Worm (Caenorhabditis elegans) whole organism, late embryonic: Measurements from ENCODE around the gene gsp-1.

Experiments
- C38D4.7 ChIP-seq: fragments of 200-800 bp; sonication (Bioruptor generic); optimal IDR thresholded peaks from 2 replicates; lab custom pipeline; 2018; ENCODE audit warnings: mild to moderate bottlenecking, missing genetic modification characterization, moderate library complexity, missing compliant biosample characterization
- F13H6.1 ChIP-seq: sonication (generic microtip); optimal IDR thresholded peaks from 2 replicates; lab custom pipeline; 2016; ENCODE audit warnings: missing genetic modification characterization, missing compliant biosample characterization
- K02D7.2 ChIP-seq: sonication (generic microtip); optimal IDR thresholded peaks from 2 replicates; lab custom pipeline; 2017; ENCODE audit warnings: mild to moderate bottlenecking, missing genetic modification characterization, missing compliant biosample characterization
- K09A11.1 ChIP-seq: sonication (generic microtip); optimal IDR thresholded peaks from 2 replicates; lab custom pipeline; 2017; ENCODE audit warnings: antibody characterized with exemption, mild to moderate bottlenecking, missing genetic modification characterization, missing compliant biosample characterization; ENCODE audit not compliant: insufficient read depth
- T23F11.4 ChIP-seq: fragments of 200-800 bp; sonication (Bioruptor generic); optimal IDR thresholded peaks from 2 replicates; lab custom pipeline; 2018; ENCODE audit warnings: mild to moderate bottlenecking, missing genetic modification characterization, missing compliant biosample characterization
- Y22D7AL.16 ChIP-seq: sonication (generic microtip); optimal IDR thresholded peaks from 2 replicates; lab custom pipeline; 2016; ENCODE audit warnings: missing genetic modification characterization, missing compliant biosample characterization
- ceh-14 ChIP-seq: sonication (generic microtip); optimal IDR thresholded peaks from 2 replicates; lab custom pipeline; 2016; ENCODE audit warnings: missing genotype, missing genetic modification characterization, missing compliant biosample characterization
- ceh-18 ChIP-seq: sonication (generic microtip); optimal IDR thresholded peaks from 2 replicates; lab custom pipeline; 2016; ENCODE audit warnings: missing genetic modification characterization, missing compliant biosample characterization
- ceh-2 ChIP-seq: sonication (generic microtip); optimal IDR thresholded peaks from 2 replicates; lab custom pipeline; 2016; ENCODE audit warnings: missing genotype, missing genetic modification characterization, missing compliant biosample characterization
- ceh-22 ChIP-seq: sonication (generic microtip); optimal IDR thresholded peaks from 2 replicates; lab custom pipeline; 2017; ENCODE audit warnings: missing biosample characterization, missing genetic modification characterization
- ceh-31 ChIP-seq: sonication (generic microtip); optimal IDR thresholded peaks from 2 replicates; lab custom pipeline; 2016; ENCODE audit warnings: missing genetic modification characterization, missing compliant biosample characterization
- ceh-34 ChIP-seq: sonication (generic microtip); optimal IDR thresholded peaks from 2 replicates; lab custom pipeline; 2016; ENCODE audit warnings: mild to moderate bottlenecking, missing genetic modification characterization, missing compliant biosample characterization
- ceh-45 ChIP-seq: fragments of 200-800 bp; sonication (Bioruptor generic); IDR thresholded peaks from 2 replicates; pipeline ENCODE4 v1.3.6; 2022; ENCODE audit warnings: missing genetic modification reagents, missing genetic modification characterization, missing compliant biosample characterization
- ceh-48 ChIP-seq: sonication (generic microtip); optimal IDR thresholded peaks from 2 replicates; lab custom pipeline; 2016; ENCODE audit warnings: missing genetic modification characterization, inconsistent platforms, missing compliant biosample characterization
- che-1 ChIP-seq: sonication (generic microtip); optimal IDR thresholded peaks from 2 replicates; lab custom pipeline; 2016; ENCODE audit warnings: mild to moderate bottlenecking, missing genetic modification characterization, missing compliant biosample characterization
- dmd-4 ChIP-seq: sonication (generic microtip); optimal IDR thresholded peaks from 2 replicates; lab custom pipeline; 2016; ENCODE audit warnings: borderline replicate concordance, missing genetic modification characterization, missing compliant biosample characterization
- dve-1 ChIP-seq: sonication (generic microtip); optimal IDR thresholded peaks from 2 replicates; lab custom pipeline; 2017; ENCODE audit warnings: antibody characterized with exemption, mild to moderate bottlenecking, missing genetic modification characterization, missing compliant biosample characterization
- elt-2 ChIP-seq: sonication (generic microtip); optimal IDR thresholded peaks from 2 replicates; lab custom pipeline; 2016; ENCODE audit warnings: missing genetic modification reagents, missing genetic modification characterization, missing compliant biosample characterization
- eyg-1 ChIP-seq: sonication (generic microtip); optimal IDR thresholded peaks from 2 replicates; lab custom pipeline; 2016; ENCODE audit warnings: missing genotype, missing genetic modification characterization, missing compliant biosample characterization
- fkh-10 ChIP-seq: fragments of 150-350 bp; optimal IDR thresholded peaks from 2 replicates; lab custom pipeline; 2014; ENCODE audit warnings: missing biosample characterization, missing genetic modification reagents, missing genetic modification characterization
- fkh-6 ChIP-seq: sonication (generic microtip); optimal IDR thresholded peaks from 2 replicates; lab custom pipeline; 2016; ENCODE audit warnings: missing genetic modification characterization, missing compliant biosample characterization
- hlh-15 ChIP-seq: sonication (generic microtip); optimal IDR thresholded peaks from 2 replicates; lab custom pipeline; 2016; ENCODE audit warnings: missing genetic modification characterization, missing compliant biosample characterization
- hlh-30 ChIP-seq: sonication (generic microtip); optimal IDR thresholded peaks from 2 replicates; lab custom pipeline; 2017; ENCODE audit warnings: antibody characterized with exemption, missing genetic modification characterization, missing compliant biosample characterization; ENCODE audit not compliant: insufficient read depth
- hlh-6 ChIP-seq: sonication (generic microtip); optimal IDR thresholded peaks from 2 replicates; lab custom pipeline; 2016; ENCODE audit warnings: missing genotype, missing genetic modification characterization, missing compliant biosample characterization
- hlh-8 ChIP-seq: sonication (generic microtip); optimal IDR thresholded peaks from 2 replicates; lab custom pipeline; 2016; ENCODE audit warnings: missing genotype, missing genetic modification characterization, missing compliant biosample characterization
- lin-11 ChIP-seq: fragments of 200-800 bp; sonication (Bioruptor generic); optimal IDR thresholded peaks from 2 replicates; lab custom pipeline; 2018; ENCODE audit warnings: mild to moderate bottlenecking, missing genetic modification characterization, missing compliant biosample characterization
- nfya-1 ChIP-seq: sonication (generic microtip); optimal IDR thresholded peaks from 2 replicates; lab custom pipeline; 2017; ENCODE audit warnings: missing genetic modification characterization, mild to moderate bottlenecking, missing compliant biosample characterization, antibody characterized with exemption, moderate library complexity
- nhr-11 ChIP-seq: fragments of 150-350 bp; optimal IDR thresholded peaks from 2 replicates; lab custom pipeline; 2014; ENCODE audit warnings: missing biosample characterization, missing genetic modification characterization
- nhr-232 ChIP-seq: sonication (generic microtip); optimal IDR thresholded peaks from 2 replicates; lab custom pipeline; 2016; ENCODE audit warnings: missing genetic modification characterization, missing compliant biosample characterization
- pax-1 ChIP-seq: fragments of 150-350 bp; optimal IDR thresholded peaks from 2 replicates; lab custom pipeline; 2014; ENCODE audit warnings: missing biosample characterization, missing genetic modification characterization
- pha-2 ChIP-seq: sonication (generic microtip); optimal IDR thresholded peaks from 2 replicates; lab custom pipeline; 2017; ENCODE audit warnings: mild to moderate bottlenecking, missing genetic modification characterization, missing compliant biosample characterization
- pha-4 ChIP-seq: fragments of 150-350 bp; optimal IDR thresholded peaks from 2 replicates; lab custom pipeline; 2018; ENCODE audit warnings: missing biosample characterization, missing genetic modification reagents, missing genetic modification characterization
- rnt-1 ChIP-seq: sonication (generic microtip); optimal IDR thresholded peaks from 2 replicates; lab custom pipeline; 2016; ENCODE audit warnings: missing genetic modification characterization, missing compliant biosample characterization
- sdc-2 ChIP-seq: sonication (generic microtip); optimal IDR thresholded peaks from 2 replicates; lab custom pipeline; 2016; ENCODE audit warnings: missing genotype, missing genetic modification characterization, missing compliant biosample characterization
- sox-4 ChIP-seq: sonication (generic microtip); optimal IDR thresholded peaks from 2 replicates; lab custom pipeline; 2017; ENCODE audit warnings: mild to moderate bottlenecking, missing genetic modification characterization, inconsistent platforms, missing compliant biosample characterization
- syd-9 ChIP-seq: sonication (generic microtip); optimal IDR thresholded peaks from 2 replicates; lab custom pipeline; 2016; ENCODE audit warnings: mild to moderate bottlenecking, missing genetic modification characterization, moderate library complexity, missing compliant biosample characterization
- tbx-7 ChIP-seq: sonication (generic microtip); optimal IDR thresholded peaks from 2 replicates; lab custom pipeline; 2016; ENCODE audit warnings: missing genotype, missing genetic modification characterization, missing compliant biosample characterization
- unc-42 ChIP-seq: sonication (generic microtip); optimal IDR thresholded peaks from 2 replicates; lab custom pipeline; 2016; ENCODE audit warnings: missing genotype, missing genetic modification characterization, missing compliant biosample characterization
- unc-55 ChIP-seq: sonication (generic microtip); optimal IDR thresholded peaks from 2 replicates; lab custom pipeline; 2017; ENCODE audit warnings: missing biosample characterization, missing genetic modification reagents, missing genetic modification characterization

Gene gsp-1

DNA sequence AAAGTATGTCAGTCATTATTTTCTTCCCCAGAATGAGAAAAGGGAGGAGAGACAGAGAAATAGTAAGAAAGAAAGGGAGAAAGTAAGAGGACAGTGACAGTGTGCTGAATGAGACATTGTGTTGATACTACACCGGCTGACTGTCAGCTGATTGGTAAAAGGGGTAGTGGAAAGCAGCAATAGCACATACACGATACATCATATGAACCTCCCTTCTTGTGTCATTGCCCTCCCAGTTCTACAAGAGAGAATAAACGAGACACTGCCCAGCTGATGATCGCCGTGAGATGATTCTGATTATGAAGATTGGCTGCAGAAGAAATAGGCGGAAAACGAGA, 37.6 kb downstream of the gsp-1 start:
- TF ChIP-seq unc-55 (peak; percentile 21), ceh-48 (tag; lab: Kevin White, UChicago) (no peak), K09A11.1 (tag; lab: Kevin White, UChicago) (no peak), dve-1 (peak; percentile 23), hlh-30 (tag; lab: Kevin White, UChicago) (peak; percentile 94), tbx-7 (tag; lab: Kevin White, UChicago) (no peak), nfya-1 (tag; lab: Kevin White, UChicago) (peak; percentile 26)

DNA sequence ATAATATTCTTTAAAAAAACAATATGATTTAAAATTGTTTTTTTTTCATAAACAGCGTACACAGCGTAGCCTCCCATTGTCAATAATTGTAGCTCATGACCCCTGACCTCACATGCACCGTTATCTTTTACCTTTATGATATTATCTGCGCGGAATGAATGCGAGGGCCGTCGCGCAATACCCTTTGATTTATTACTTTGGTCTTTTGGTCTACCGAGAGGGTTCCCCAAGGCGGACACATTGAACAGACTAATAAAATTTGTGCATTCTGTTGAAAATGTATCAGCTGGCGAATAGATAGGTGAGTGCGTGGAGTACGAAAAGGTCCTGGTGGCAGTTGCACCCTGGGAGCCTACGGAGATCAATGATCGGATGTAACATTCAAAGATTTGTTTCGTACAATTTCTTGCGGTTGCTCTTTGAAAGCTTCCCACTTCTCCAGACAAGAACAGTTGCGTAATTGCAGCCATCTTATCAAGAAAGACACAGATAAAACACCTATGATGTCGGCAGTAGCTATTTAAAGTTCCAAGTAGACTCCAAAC, 38.2 kb downstream of the gsp-1 start:
- peak; percentile 54 for TF ChIP-seq elt-2 (tag; lab: Kevin White, UChicago)
- no peak for TF ChIP-seq T23F11.4
- peak; percentile 54 for TF ChIP-seq rnt-1
- no peak for TF ChIP-seq ceh-14 (tag; lab: Kevin White, UChicago)
- peak; percentile 78 for TF ChIP-seq unc-55
- TF ChIP-seq ceh-2 = no peak
- no peak for TF ChIP-seq K02D7.2 (tag; lab: Kevin White, UChicago)
- no peak for TF ChIP-seq pax-1 (tag; lab: Kevin White, UChicago)
- no peak for TF ChIP-seq lin-11 (tag; lab: Kevin White, UChicago)
- TF ChIP-seq fkh-10 (GFP tag; lab: Kevin White, UChicago) = no peak

DNA sequence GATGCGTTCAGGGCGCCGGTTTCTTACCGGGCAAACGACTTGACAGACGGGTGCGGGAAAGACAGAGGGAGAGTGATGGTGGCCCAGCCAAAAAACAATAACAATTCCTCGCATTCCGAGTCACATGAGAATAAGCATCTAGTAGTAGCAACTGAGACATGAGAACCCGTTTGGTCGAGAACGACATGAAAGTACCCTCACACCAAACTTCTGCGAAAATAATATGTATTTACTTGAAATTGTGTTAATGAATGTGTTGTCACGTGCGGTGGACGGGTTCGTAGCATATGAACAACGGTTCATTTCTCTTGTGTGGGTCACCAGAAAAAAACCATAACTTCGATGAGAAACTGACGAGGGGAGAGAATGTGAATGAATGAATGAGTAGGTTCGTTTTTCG, 38.7 kb downstream of the gsp-1 start:
- TF ChIP-seq ceh-45 (GFP tag; lab: Robert Waterston, UW) (no peak), eyg-1 (tag; lab: Kevin White, UChicago) (no peak), ceh-34 (tag; lab: Kevin White, UChicago) (no peak), elt-2 (tag; lab: Kevin White, UChicago) (no peak), fkh-10 (GFP tag; lab: Kevin White, UChicago) (no peak), syd-9 (no peak), nhr-232 (tag; lab: Kevin White, UChicago) (no peak), che-1 (tag; lab: Kevin White, UChicago) (no peak), nhr-11 (no peak), fkh-6 (no peak), K02D7.2 (tag; lab: Kevin White, UChicago) (no peak), F13H6.1 (no peak), hlh-15 (tag; lab: Kevin White, UChicago) (no peak), nfya-1 (tag; lab: Kevin White, UChicago) (no peak), pax-1 (tag; lab: Kevin White, UChicago) (no peak), ceh-14 (tag; lab: Kevin White, UChicago) (no peak), hlh-6 (tag; lab: Kevin White, UChicago) (no peak), ceh-22 (tag; lab: Kevin White, UChicago) (no peak), T23F11.4 (no peak)

DNA sequence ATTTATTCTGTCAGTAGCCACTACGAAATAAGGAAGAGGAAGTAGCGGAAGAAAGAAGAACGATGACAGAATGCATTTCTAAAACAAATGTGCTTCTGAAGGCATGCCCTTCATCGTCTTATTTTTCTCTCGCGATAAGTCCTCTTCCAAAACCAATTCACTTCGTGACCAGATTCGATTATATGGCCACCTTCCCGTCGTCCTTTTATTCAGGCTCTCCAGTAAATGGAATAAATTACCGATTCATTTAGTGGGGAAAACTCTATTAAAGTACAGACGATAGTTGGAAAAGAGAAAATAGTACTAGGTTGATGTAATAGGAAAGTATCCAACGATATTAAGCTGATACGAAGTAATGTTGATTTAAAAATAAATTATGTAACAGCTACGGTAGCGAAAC, 39.1 kb downstream of the gsp-1 start:
- TF ChIP-seq sdc-2 (tag; lab: Kevin White, UChicago) (no peak), ceh-48 (tag; lab: Kevin White, UChicago) (no peak), K02D7.2 (tag; lab: Kevin White, UChicago) (no peak), ceh-31 (tag; lab: Kevin White, UChicago) (peak; percentile 2), hlh-8 (tag; lab: Kevin White, UChicago) (no peak), eyg-1 (tag; lab: Kevin White, UChicago) (no peak), unc-42 (tag; lab: Kevin White, UChicago) (peak; percentile 99)

DNA sequence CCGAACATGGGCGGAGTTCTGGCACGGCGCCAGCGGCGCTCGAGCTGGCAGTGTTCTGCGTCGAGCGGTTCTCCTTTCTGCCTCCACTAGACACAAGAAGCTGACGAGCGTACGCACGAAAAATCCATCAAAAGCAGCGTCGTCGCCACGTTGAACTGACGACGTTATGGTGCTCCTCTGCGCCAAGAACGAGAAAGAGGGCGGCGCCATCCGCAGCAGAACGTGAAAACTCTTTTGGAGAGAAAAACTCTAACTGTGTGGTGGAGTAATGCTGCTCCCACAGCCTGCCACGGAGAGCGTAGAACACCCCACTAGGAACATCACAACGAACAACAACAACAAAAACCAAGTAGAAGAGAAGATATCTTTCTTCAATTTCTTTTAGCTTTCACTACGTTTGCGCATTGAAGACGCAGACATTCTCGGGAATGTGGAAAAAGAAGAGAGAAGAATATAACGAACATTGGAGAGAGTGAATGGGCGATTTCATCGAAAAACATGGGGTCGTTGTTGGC, 39.7 kb downstream of the gsp-1 start:
- TF ChIP-seq C38D4.7 (GFP tag; lab: Kevin White, UChicago) (no peak), Y22D7AL.16 (no peak), ceh-18 (no peak), hlh-8 (tag; lab: Kevin White, UChicago) (no peak), nhr-11 (no peak), unc-55 (no peak), sox-4 (tag; lab: Kevin White, UChicago) (no peak), hlh-30 (tag; lab: Kevin White, UChicago) (no peak), nhr-232 (tag; lab: Kevin White, UChicago) (no peak), pha-4 (tag; lab: Kevin White, UChicago) (no peak), dmd-4 (tag; lab: Kevin White, UChicago) (no peak), pha-2 (no peak)
